Worm (Caenorhabditis elegans) whole organism, L3 larva: ENCODE results near the gene nhr-211.

ENCODE experiments used
- R02D3.7 ChIP-seq: fragments of 150-350 bp; optimal IDR thresholded peaks from 2 replicates; lab custom pipeline; 2014; ENCODE audit warnings: missing biosample characterization, missing genetic modification characterization
- ZK546.5 ChIP-seq: sonication (generic microtip); optimal IDR thresholded peaks from 2 replicates; lab custom pipeline; 2017; ENCODE audit warnings: missing biosample characterization, missing genetic modification characterization
- aly-2 ChIP-seq: fragments of 150-350 bp; optimal IDR thresholded peaks from 2 replicates; lab custom pipeline; 2014; ENCODE audit warnings: missing biosample characterization, missing genetic modification characterization
- ama-1 ChIP-seq: fragments of 150-350 bp; optimal IDR thresholded peaks from 2 replicates; lab custom pipeline; 2018
- ceh-16 ChIP-seq: sonication (generic microtip); optimal IDR thresholded peaks from 2 replicates; lab custom pipeline; 2017; ENCODE audit warnings: missing biosample characterization, missing genetic modification characterization
- ceh-28 ChIP-seq: fragments of 150-350 bp; optimal IDR thresholded peaks from 2 replicates; lab custom pipeline; 2014; ENCODE audit warnings: missing biosample characterization, missing genetic modification reagents, missing genetic modification characterization
- ceh-82 ChIP-seq: fragments of 150-350 bp; optimal IDR thresholded peaks from 2 replicates; lab custom pipeline; 2014; ENCODE audit warnings: missing biosample characterization, missing genetic modification characterization
- ceh-9 ChIP-seq: sonication (generic microtip); optimal IDR thresholded peaks from 2 replicates; lab custom pipeline; 2018; ENCODE audit warnings: missing biosample characterization, missing genetic modification characterization
- daf-12 ChIP-seq: fragments of 150-350 bp; optimal IDR thresholded peaks from 2 replicates; lab custom pipeline; 2014; ENCODE audit warnings: missing biosample characterization, missing genetic modification reagents, missing genetic modification characterization
- egl-27 ChIP-seq: sonication (generic microtip); optimal IDR thresholded peaks from 4 replicates; lab custom pipeline; 2017; ENCODE audit warnings: missing biosample characterization, missing genetic modification reagents, missing genetic modification characterization
- egl-5 ChIP-seq: fragments of 150-350 bp; optimal IDR thresholded peaks from 2 replicates; lab custom pipeline; 2017; ENCODE audit warnings: missing biosample characterization, missing genetic modification reagents, missing genetic modification characterization, inconsistent platforms
- elt-1 ChIP-seq: fragments of 150-350 bp; optimal IDR thresholded peaks from 2 replicates; lab custom pipeline; 2014; ENCODE audit warnings: missing biosample characterization, missing genetic modification characterization
- elt-2 ChIP-seq: sonication (generic microtip); optimal IDR thresholded peaks from 2 replicates; lab custom pipeline; 2016; ENCODE audit warnings: missing genetic modification reagents, mild to moderate bottlenecking, missing genetic modification characterization, missing compliant biosample characterization
- elt-3 ChIP-seq, 3 experiments: fragments of 150-350 bp in 1 of 3; sonication (generic microtip) in 2 of 3; optimal IDR thresholded peaks; 2 replicates in 2 of 3; 4 replicates in 1 of 3; lab custom pipeline; 2014 to 2017; ENCODE audit warnings: missing biosample characterization in 3 of 3, missing genetic modification characterization in 3 of 3
- eor-1 ChIP-seq, 2 experiments: fragments of 150-350 bp; optimal IDR thresholded peaks; 2 replicates each; lab custom pipeline; 2014 to 2018; ENCODE audit warnings: missing biosample characterization in 2 of 2, missing genetic modification characterization in 2 of 2
- fkh-10 ChIP-seq: sonication (generic microtip); optimal IDR thresholded peaks from 2 replicates; lab custom pipeline; 2017; ENCODE audit warnings: missing biosample characterization, missing genetic modification reagents, missing genetic modification characterization
- fkh-2 ChIP-seq: fragments of 150-350 bp; optimal IDR thresholded peaks from 2 replicates; lab custom pipeline; 2014; ENCODE audit warnings: missing biosample characterization, missing genetic modification reagents, missing genetic modification characterization
- fos-1 ChIP-seq: fragments of 150-350 bp; optimal IDR thresholded peaks from 2 replicates; lab custom pipeline; 2014; ENCODE audit warnings: missing biosample characterization, missing genetic modification characterization
- hmg-11 ChIP-seq: sonication (generic microtip); optimal IDR thresholded peaks from 2 replicates; lab custom pipeline; 2016; ENCODE audit warnings: missing genetic modification characterization, missing compliant biosample characterization
- jun-1 ChIP-seq: fragments of 150-350 bp; optimal IDR thresholded peaks from 2 replicates; lab custom pipeline; 2014; ENCODE audit warnings: missing biosample characterization, missing genetic modification reagents, missing genetic modification characterization
- lin-15B ChIP-seq: fragments of 150-350 bp; optimal IDR thresholded peaks from 2 replicates; lab custom pipeline; 2014; ENCODE audit warnings: missing biosample characterization, missing genetic modification characterization
- lin-39 ChIP-seq: fragments of 150-350 bp; optimal IDR thresholded peaks from 2 replicates; lab custom pipeline; 2018; ENCODE audit warnings: missing biosample characterization, missing genetic modification reagents, missing genetic modification characterization
- lsy-12 ChIP-seq: sonication (generic microtip); optimal IDR thresholded peaks from 2 replicates; lab custom pipeline; 2016; ENCODE audit warnings: mild to moderate bottlenecking, missing genetic modification characterization, missing compliant biosample characterization
- mdl-1 ChIP-seq: fragments of 150-350 bp; optimal IDR thresholded peaks from 2 replicates; lab custom pipeline; 2014; ENCODE audit warnings: missing biosample characterization, missing genetic modification characterization
- mml-1 ChIP-seq: fragments of 150-350 bp; sonication (generic microtip); optimal IDR thresholded peaks from 3 replicates; lab custom pipeline; 2014; ENCODE audit warnings: missing biosample characterization, missing genetic modification characterization
- nfya-1 ChIP-seq: sonication (generic microtip); optimal IDR thresholded peaks from 2 replicates; lab custom pipeline; 2017; ENCODE audit warnings: missing genetic modification characterization, mild to moderate bottlenecking, missing compliant biosample characterization, antibody characterized with exemption, moderate library complexity; ENCODE audit not compliant: insufficient read depth
- nhr-11 ChIP-seq: fragments of 150-350 bp; optimal IDR thresholded peaks from 2 replicates; lab custom pipeline; 2014; ENCODE audit warnings: missing biosample characterization, missing genetic modification characterization
- nhr-12 ChIP-seq: fragments of 150-350 bp; optimal IDR thresholded peaks from 2 replicates; lab custom pipeline; 2014; ENCODE audit warnings: missing biosample characterization, missing genetic modification characterization
- nhr-23 ChIP-seq: fragments of 150-350 bp; optimal IDR thresholded peaks from 2 replicates; lab custom pipeline; 2014; ENCODE audit warnings: missing biosample characterization, missing genetic modification reagents, missing genetic modification characterization
- nhr-237 ChIP-seq: fragments of 150-350 bp; optimal IDR thresholded peaks from 2 replicates; lab custom pipeline; 2014; ENCODE audit warnings: missing biosample characterization, missing genetic modification characterization
- nhr-25 ChIP-seq: sonication (generic microtip); optimal IDR thresholded peaks from 2 replicates; lab custom pipeline; 2017; ENCODE audit warnings: missing biosample characterization, missing genetic modification characterization
- nhr-28 ChIP-seq: fragments of 150-350 bp; optimal IDR thresholded peaks from 2 replicates; lab custom pipeline; 2014; ENCODE audit warnings: missing biosample characterization, missing genetic modification characterization
- nhr-43 ChIP-seq: sonication (generic microtip); optimal IDR thresholded peaks from 2 replicates; lab custom pipeline; 2016; ENCODE audit warnings: mild to moderate bottlenecking, missing genetic modification characterization, missing compliant biosample characterization; ENCODE audit not compliant: poor library complexity, severe bottlenecking
- nhr-67 ChIP-seq: fragments of 150-350 bp; optimal IDR thresholded peaks from 2 replicates; lab custom pipeline; 2014; ENCODE audit warnings: missing biosample characterization, missing genetic modification characterization
- nhr-76 ChIP-seq: fragments of 150-350 bp; sonication (generic microtip); optimal IDR thresholded peaks from 5 replicates; lab custom pipeline; 2014; ENCODE audit warnings: missing biosample characterization, missing genetic modification characterization
- nhr-77 ChIP-seq: fragments of 150-350 bp; optimal IDR thresholded peaks from 2 replicates; lab custom pipeline; 2014; ENCODE audit warnings: missing biosample characterization, missing genetic modification characterization
- pha-4 ChIP-seq: fragments of 150-350 bp; optimal IDR thresholded peaks from 2 replicates; lab custom pipeline; 2014; ENCODE audit warnings: missing biosample characterization, missing genetic modification reagents, missing genetic modification characterization
- pqm-1 ChIP-seq: fragments of 150-350 bp; optimal IDR thresholded peaks from 2 replicates; lab custom pipeline; 2017; ENCODE audit warnings: missing biosample characterization, missing genetic modification characterization, inconsistent platforms
- sea-2 ChIP-seq: fragments of 150-350 bp; sonication (generic microtip); optimal IDR thresholded peaks from 4 replicates; lab custom pipeline; 2014; ENCODE audit warnings: missing biosample characterization, missing genetic modification reagents, missing genetic modification characterization
- skn-1 ChIP-seq: fragments of 150-350 bp; optimal IDR thresholded peaks from 2 replicates; lab custom pipeline; 2014; ENCODE audit warnings: missing biosample characterization, missing genetic modification characterization
- snpc-4 ChIP-seq: fragments of 150-350 bp; optimal IDR thresholded peaks from 2 replicates; lab custom pipeline; 2014; ENCODE audit warnings: missing biosample characterization, missing genetic modification characterization
- tbx-2 ChIP-seq: sonication (generic microtip); optimal IDR thresholded peaks from 2 replicates; lab custom pipeline; 2016; ENCODE audit warnings: mild to moderate bottlenecking, missing genetic modification characterization, missing compliant biosample characterization
- unc-39 ChIP-seq: sonication (generic microtip); optimal IDR thresholded peaks from 4 replicates; lab custom pipeline; 2017; ENCODE audit warnings: missing biosample characterization, missing genetic modification characterization
- unc-62 ChIP-seq: fragments of 150-350 bp; sonication (generic microtip); optimal IDR thresholded peaks from 4 replicates; lab custom pipeline; 2014; ENCODE audit warnings: missing biosample characterization, missing genetic modification reagents, missing genetic modification characterization
- zag-1 ChIP-seq: fragments of 150-350 bp; optimal IDR thresholded peaks from 2 replicates; lab custom pipeline; 2014; ENCODE audit warnings: missing biosample characterization, missing genetic modification characterization
- ztf-11 ChIP-seq: fragments of 150-350 bp; optimal IDR thresholded peaks from 2 replicates; lab custom pipeline; 2014; ENCODE audit warnings: missing biosample characterization, missing genetic modification characterization
- ztf-4 ChIP-seq: fragments of 150-350 bp; optimal IDR thresholded peaks from 2 replicates; lab custom pipeline; 2014; ENCODE audit warnings: missing biosample characterization, missing genetic modification characterization

nhr-211 gene

DNA sequence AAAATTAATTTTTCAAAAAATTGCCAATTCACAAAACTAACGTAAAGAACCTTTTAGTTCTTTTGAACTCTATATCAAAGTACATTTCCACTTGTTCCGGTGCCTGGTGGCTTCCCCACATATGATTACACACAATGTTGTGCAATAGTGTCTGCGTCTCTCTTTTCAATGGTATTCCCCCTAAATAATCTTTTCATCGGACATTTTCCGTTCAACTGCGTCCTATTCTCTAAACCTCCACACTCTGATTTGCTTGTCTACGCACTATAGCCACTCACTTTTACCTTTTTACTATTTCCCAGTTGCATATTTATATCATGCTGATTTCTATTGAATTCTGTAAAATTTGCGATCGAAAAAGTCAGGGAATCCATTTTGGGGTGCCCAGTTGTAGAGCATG lies 45.3 kb downstream of the nhr-211 start, which contains the start of gene nhr-58:
Gene nhr-58, plus strand, starts transcription at position 214 of the 400 bp plus-strand sequence.
- TF ChIP-seq lin-39 (tag; lab: Kevin White, UChicago) (peak; percentile 29), fkh-2 (no peak), skn-1 (tag; lab: Kevin White, UChicago) (no peak), R02D3.7 (tag; lab: Kevin White, UChicago) (no peak), unc-39 (tag; lab: Kevin White, UChicago) (no peak), mml-1 (no peak), ceh-9 (no peak), nhr-11 (tag; lab: Kevin White, UChicago) (no peak), ZK546.5 (no peak), egl-27 (peak; percentile 78), nhr-23 (tag; lab: Kevin White, UChicago) (peak; percentile 68), nhr-76 (tag; lab: Kevin White, UChicago) (no peak), lsy-12 (tag; lab: Kevin White, UChicago) (no peak), mdl-1 (tag; lab: Kevin White, UChicago) (peak; percentile 49), pqm-1 (tag; lab: Kevin White, UChicago) (peak; percentile 97), jun-1 (tag; lab: Kevin White, UChicago) (peak; percentile 85), nfya-1 (tag; lab: Kevin White, UChicago) (peak; percentile 66), nhr-28 (no peak), nhr-12 (tag; lab: Kevin White, UChicago) (no peak), fos-1 (tag; lab: Kevin White, UChicago) (no peak), nhr-237 (tag; lab: Kevin White, UChicago) (no peak), unc-62 (GFP tag; lab: Kevin White, UChicago) (no peak), lin-15B (tag; lab: Kevin White, UChicago) (no peak), elt-3 (tag; optimal IDR thresholded peaks at IDR 0.05; lab: Kevin White, UChicago) (peak in 1 of 3 experiments; percentile 15), elt-1 (tag; lab: Kevin White, UChicago) (peak; percentile 43), aly-2 (tag; lab: Kevin White, UChicago) (no peak), nhr-25 (tag; lab: Kevin White, UChicago) (peak; percentile 56), tbx-2 (tag; lab: Kevin White, UChicago) (no peak), pha-4 (tag; lab: Kevin White, UChicago) (peak; percentile 90), fkh-10 (GFP tag; lab: Kevin White, UChicago) (no peak), elt-2 (tag; lab: Kevin White, UChicago) (peak; percentile 86), nhr-67 (tag; lab: Kevin White, UChicago) (no peak), nhr-43 (tag; lab: Kevin White, UChicago) (peak; percentile 40), ztf-4 (tag; lab: Kevin White, UChicago) (no peak), egl-5 (tag; lab: Kevin White, UChicago) (no peak), ztf-11 (tag; lab: Kevin White, UChicago) (no peak), ceh-82 (tag; lab: Kevin White, UChicago) (no peak), snpc-4 (tag; lab: Kevin White, UChicago) (no peak), sea-2 (GFP tag; lab: Kevin White, UChicago) (no peak), ama-1 (no peak), hmg-11 (no peak), zag-1 (no peak), eor-1 (tag; optimal IDR thresholded peaks at IDR 0.05; lab: Kevin White, UChicago) (no peak), ceh-28 (tag; lab: Kevin White, UChicago) (no peak), nhr-77 (tag; lab: Kevin White, UChicago) (no peak), daf-12 (tag; lab: Kevin White, UChicago) (no peak), ceh-16 (tag; lab: Kevin White, UChicago) (no peak)
- TF ChIP-seq, all 47 proteins: peak for 13
